Worm (Caenorhabditis elegans): ENCODE measurements around the gene sas-5.

Gene sas-5

DNA sequence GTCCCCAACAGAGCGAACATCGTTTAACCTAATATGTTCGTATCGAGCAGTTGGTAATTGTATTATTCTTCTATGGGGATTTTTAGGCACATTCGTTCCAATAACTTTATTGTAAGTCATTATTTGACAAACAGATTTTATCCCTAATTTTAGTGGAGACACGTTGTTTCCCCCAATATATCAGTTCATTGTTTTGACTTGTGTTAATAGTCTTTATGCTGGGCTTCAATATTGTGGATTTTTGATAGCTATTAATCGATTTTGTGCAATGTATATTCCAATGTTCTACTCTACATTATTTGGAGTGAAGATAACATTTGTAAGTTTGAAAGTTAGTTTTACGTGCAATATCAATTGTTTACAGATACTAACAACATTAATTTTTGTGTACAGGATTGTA lies 16.6 kb upstream of the sas-5 start:
- no peak for TF ChIP-seq fkh-6 (tag; optimal IDR thresholded peaks at IDR 0.05)
- no peak for TF ChIP-seq ref-2 (tag; optimal IDR thresholded peaks at IDR 0.05)
- no peak for TF ChIP-seq sox-4 (tag; optimal IDR thresholded peaks at IDR 0.05)
- no peak for TF ChIP-seq elt-2 (tag; optimal IDR thresholded peaks at IDR 0.05)
- TF ChIP-seq odd-2 (tag; optimal IDR thresholded peaks at IDR 0.05): no peak
- TF ChIP-seq ztf-16 (tag; optimal IDR thresholded peaks at IDR 0.05): no peak
- no peak for TF ChIP-seq fkh-10 (GFP tag; optimal IDR thresholded peaks at IDR 0.05)
- no peak for TF ChIP-seq che-1 (tag; optimal IDR thresholded peaks at IDR 0.05)
- TF ChIP-seq ttx-3 (tag; optimal IDR thresholded peaks at IDR 0.05): no peak
- TF ChIP-seq unc-55 (GFP tag; optimal IDR thresholded peaks at IDR 0.05): no peak
- no peak for TF ChIP-seq ceh-2 (tag; optimal IDR thresholded peaks at IDR 0.05)
- no peak for TF ChIP-seq tbx-7 (tag; optimal IDR thresholded peaks at IDR 0.05)
- TF ChIP-seq ceh-34 (tag; optimal IDR thresholded peaks at IDR 0.05): no peak
- TF ChIP-seq pros-1 (tag; optimal IDR thresholded peaks at IDR 0.05): no peak
- no peak for TF ChIP-seq unc-42 (tag; optimal IDR thresholded peaks at IDR 0.05)
- TF ChIP-seq pha-2 (tag; optimal IDR thresholded peaks at IDR 0.05): no peak
- no peak for TF ChIP-seq tbx-2 (tag; optimal IDR thresholded peaks at IDR 0.05)
- TF ChIP-seq hlh-15 (tag; optimal IDR thresholded peaks at IDR 0.05): no peak
- no peak for TF ChIP-seq ets-4 (tag; optimal IDR thresholded peaks at IDR 0.05)

DNA sequence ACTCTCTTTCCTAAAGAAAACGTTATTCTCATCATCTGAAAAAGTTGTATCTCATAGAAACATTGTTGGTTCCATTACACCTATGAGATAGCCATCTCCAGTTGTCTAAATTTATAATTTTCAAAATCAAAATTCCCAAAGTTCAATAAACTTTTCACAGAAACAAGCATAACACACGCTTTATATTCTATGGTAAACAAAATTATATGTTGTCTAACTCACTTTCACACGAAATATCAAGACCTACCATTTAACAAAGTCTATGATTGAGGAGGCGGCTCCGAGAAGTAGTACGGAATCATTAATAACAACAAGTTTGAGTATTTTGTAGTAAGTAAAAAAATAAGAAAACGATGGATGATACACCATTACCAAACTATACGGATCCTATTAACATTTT lies 11.7 kb upstream of the sas-5 start, which contains the start of gene srx-84:
Gene srx-84 (plus strand): TSS at position 301 of the 400 bp plus-strand sequence.
- TF ChIP-seq lin-11 (tag; optimal IDR thresholded peaks at IDR 0.05): no peak
- TF ChIP-seq zip-5 (tag; optimal IDR thresholded peaks at IDR 0.05): no peak
- no peak for TF ChIP-seq ceh-19 (GFP tag; optimal IDR thresholded peaks at IDR 0.05)
- no peak for TF ChIP-seq ceh-31 (tag; optimal IDR thresholded peaks at IDR 0.05)
- TF ChIP-seq ztf-16 (tag; optimal IDR thresholded peaks at IDR 0.05): no peak
- TF ChIP-seq unc-3 (GFP tag; conservative IDR thresholded peaks at IDR 0.05): no peak
- TF ChIP-seq unc-3 (tag; optimal IDR thresholded peaks at IDR 0.05): no peak
- no peak for TF ChIP-seq nhr-11 (tag; optimal IDR thresholded peaks at IDR 0.05)
- no peak for TF ChIP-seq sdc-2 (tag; optimal IDR thresholded peaks at IDR 0.05)
- no peak for TF ChIP-seq ahr-1 (tag; optimal IDR thresholded peaks at IDR 0.05)
- no peak for TF ChIP-seq ceh-6 (GFP tag; optimal IDR thresholded peaks at IDR 0.05)
- no peak for TF ChIP-seq sox-2 (GFP tag; IDR thresholded peaks at IDR 0.05)
- TF ChIP-seq madf-2 (tag; optimal IDR thresholded peaks at IDR 0.05): no peak
- TF ChIP-seq unc-55 (GFP tag; optimal IDR thresholded peaks at IDR 0.05): no peak

DNA sequence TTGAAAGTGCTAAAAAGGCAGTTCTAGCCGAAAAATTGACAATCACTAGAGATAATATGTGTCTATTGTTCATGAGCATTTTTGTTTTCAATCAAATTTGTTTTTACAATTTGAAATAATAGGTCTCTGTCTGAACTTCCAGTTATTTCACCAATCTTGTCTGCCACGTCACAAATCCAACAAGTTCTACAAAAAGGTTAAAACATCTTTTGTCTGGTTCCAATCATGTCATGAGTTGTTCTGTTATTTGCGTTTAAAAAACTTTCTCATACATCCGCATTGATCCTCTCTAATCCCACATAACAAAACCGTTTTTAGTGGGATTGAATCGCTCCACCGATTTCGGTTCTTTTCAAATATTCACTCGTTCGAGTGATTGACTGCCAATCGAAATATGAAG lies 9.7 kb upstream of the sas-5 start, which contains the start of gene F35B12.9:
Gene F35B12.9 (plus strand): TSS at position 372 of the 400 bp plus-strand sequence.
- TF ChIP-seq syd-9 (tag; optimal IDR thresholded peaks at IDR 0.05) (no peak), K09A11.1 (tag; optimal IDR thresholded peaks at IDR 0.05; ENCODE audit: insufficient read depth) (no peak), F13H6.1 (tag; optimal IDR thresholded peaks at IDR 0.05) (no peak), nhr-232 (tag; optimal IDR thresholded peaks at IDR 0.05) (no peak), pag-3 (tag; optimal IDR thresholded peaks at IDR 0.05; ENCODE audit: borderline replicate concordance) (no peak), odd-2 (tag; optimal IDR thresholded peaks at IDR 0.05) (no peak), ceh-19 (GFP tag; optimal IDR thresholded peaks at IDR 0.05) (no peak), elt-2 (tag; optimal IDR thresholded peaks at IDR 0.05) (no peak), unc-55 (GFP tag; optimal IDR thresholded peaks at IDR 0.05) (no peak), ceh-31 (tag; optimal IDR thresholded peaks at IDR 0.05) (no peak), lim-6 (tag; optimal IDR thresholded peaks at IDR 0.05) (no peak), hlh-30 (tag; optimal IDR thresholded peaks at IDR 0.05; ENCODE audit: insufficient read depth) (no peak), ceh-48 (tag; optimal IDR thresholded peaks at IDR 0.05) (no peak)

- no peak for TF ChIP-seq fax-1 (tag; optimal IDR thresholded peaks at IDR 0.05)
These were observed 6.1 kb upstream of the sas-5 start, which contains the start of gene dhs-20 for ce11 chrV:11604484-11604883. dhs-20 (minus strand) TSS chrV:11604563.

Measured in whole organism, late embryonic.